Worm (Caenorhabditis elegans) whole organism, L4 larva: ENCODE results near the gene F54F2.6.

ENCODE experiments used
- F26F4.8 ChIP-seq: fragments of 200-800 bp; sonication (Bioruptor generic); conservative IDR thresholded peaks from 2 replicates; pipeline ENCODE4 v1.3.6; 2022; ENCODE audit warnings: missing genetic modification characterization, missing compliant biosample characterization
- F44E2.7 ChIP-seq: fragments of 200-800 bp; sonication (Bioruptor generic); IDR thresholded peaks from 2 replicates; pipeline ENCODE4 v2.1.2; 2022; ENCODE audit warnings: missing genetic modification characterization, missing compliant biosample characterization
- F49E8.2 ChIP-seq: sonication (generic microtip); optimal IDR thresholded peaks from 2 replicates; lab custom pipeline; 2016; ENCODE audit warnings: missing compliant biosample characterization, mild to moderate bottlenecking, missing genetic modification characterization, borderline replicate concordance
- T20F7.1 ChIP-seq: fragments of 200-800 bp; sonication (Bioruptor generic); optimal IDR thresholded peaks from 2 replicates; lab custom pipeline; 2018; ENCODE audit warnings: mild to moderate bottlenecking, missing genetic modification characterization, missing compliant biosample characterization
- Y105C5A.15 ChIP-seq: fragments of 200-800 bp; sonication (Bioruptor generic); IDR thresholded peaks from 2 replicates; pipeline ENCODE4 v1.3.6; 2022; ENCODE audit warnings: missing genetic modification characterization, missing compliant biosample characterization
- Y75B8A.6 ChIP-seq: fragments of 200-800 bp; sonication (Bioruptor generic); IDR thresholded peaks from 2 replicates; pipeline ENCODE4 v1.3.6; 2022; ENCODE audit warnings: missing genetic modification reagents, missing genetic modification characterization, missing compliant biosample characterization
- aha-1 ChIP-seq: fragments of 150-350 bp; peaks from one replicate; lab custom pipeline; 2014; ENCODE audit warnings: missing biosample characterization, missing genetic modification characterization
- arid-1 ChIP-seq: fragments of 200-800 bp; sonication (Bioruptor generic); conservative IDR thresholded peaks from 2 replicates; pipeline ENCODE4 v1.3.6; 2022; ENCODE audit warnings: missing genetic modification reagents, missing genetic modification characterization, missing compliant biosample characterization
- ceh-20 ChIP-seq: fragments of 200-800 bp; sonication (Bioruptor generic); IDR thresholded peaks from 2 replicates; pipeline ENCODE4 v1.3.6; 2022; ENCODE audit warnings: missing genetic modification reagents, missing genetic modification characterization, missing compliant biosample characterization
- ceh-32 ChIP-seq: sonication (generic microtip); optimal IDR thresholded peaks from 2 replicates; lab custom pipeline; 2016; ENCODE audit warnings: mild to moderate bottlenecking, missing genetic modification characterization, missing compliant biosample characterization; ENCODE audit not compliant: poor library complexity
- ceh-62 ChIP-seq: sonication (generic microtip); optimal IDR thresholded peaks from 2 replicates; lab custom pipeline; 2017; ENCODE audit warnings: missing biosample characterization, missing genetic modification characterization
- ctbp-1 ChIP-seq: fragments of 200-800 bp; sonication (Bioruptor generic); IDR thresholded peaks from 2 replicates; pipeline ENCODE4 v1.3.6; 2022; ENCODE audit warnings: missing genetic modification reagents, missing genetic modification characterization, missing compliant biosample characterization
- daf-16 ChIP-seq, 3 experiments: sonication (generic microtip); optimal IDR thresholded peaks; 2 replicates each; lab custom pipeline; 2016 to 2017; ENCODE audit warnings: missing genetic modification characterization in 3 of 3, missing genetic modification reagents in 3 of 3, mild to moderate bottlenecking in 2 of 3, missing compliant biosample characterization in 2 of 3, missing biosample characterization in 1 of 3, moderate library complexity in 1 of 3
- dmd-6 ChIP-seq: fragments of 200-800 bp; sonication (Bioruptor generic); IDR thresholded peaks from 2 replicates; pipeline ENCODE4 v1.3.6; 2022; ENCODE audit warnings: missing genetic modification reagents, missing genetic modification characterization, missing compliant biosample characterization
- dmd-9 ChIP-seq: fragments of 200-800 bp; sonication (Bioruptor generic); IDR thresholded peaks from 2 replicates; pipeline ENCODE4 v1.3.6; 2022; ENCODE audit warnings: missing genetic modification reagents, missing genetic modification characterization, missing compliant biosample characterization
- dpl-1 ChIP-seq: fragments of 150-350 bp; optimal IDR thresholded peaks from 2 replicates; lab custom pipeline; 2014; ENCODE audit warnings: missing biosample characterization, missing genetic modification reagents, missing genetic modification characterization
- duxl-1 ChIP-seq: sonication (generic microtip); optimal IDR thresholded peaks from 2 replicates; lab custom pipeline; 2016; ENCODE audit warnings: mild to moderate bottlenecking, missing genetic modification characterization, moderate library complexity, missing compliant biosample characterization; ENCODE audit not compliant: poor library complexity
- dve-1 ChIP-seq: sonication (generic microtip); optimal IDR thresholded peaks from 2 replicates; lab custom pipeline; 2017; ENCODE audit warnings: antibody characterized with exemption, mild to moderate bottlenecking, missing genetic modification characterization, missing compliant biosample characterization; ENCODE audit not compliant: insufficient read depth
- egl-43 ChIP-seq: fragments of 200-800 bp; sonication (Bioruptor generic); IDR thresholded peaks from 2 replicates; pipeline ENCODE4 v1.3.6; 2022; ENCODE audit warnings: missing genetic modification reagents, missing genetic modification characterization, missing compliant biosample characterization
- hif-1 ChIP-seq, 2 experiments: sonication (generic microtip); optimal IDR thresholded peaks; 2 replicates each; lab custom pipeline; 2016 to 2017; ENCODE audit warnings: missing compliant biosample characterization in 2 of 2, missing genetic modification characterization in 2 of 2, missing genetic modification reagents in 2 of 2, missing genotype in 2 of 2, mild to moderate bottlenecking in 1 of 2
- hlh-11 ChIP-seq: fragments of 200-800 bp; sonication (Bioruptor generic); optimal IDR thresholded peaks from 2 replicates; lab custom pipeline; 2018; ENCODE audit warnings: mild to moderate bottlenecking, missing genetic modification characterization, missing compliant biosample characterization
- hlh-30 ChIP-seq: sonication (generic microtip); optimal IDR thresholded peaks from 2 replicates; lab custom pipeline; 2017; ENCODE audit warnings: antibody characterized with exemption, mild to moderate bottlenecking, missing genetic modification characterization, missing compliant biosample characterization; ENCODE audit not compliant: insufficient read depth
- hmg-1.1 ChIP-seq: fragments of 200-800 bp; sonication (Bioruptor generic); IDR thresholded peaks from 2 replicates; pipeline ENCODE4 v1.3.6; 2022; ENCODE audit warnings: missing genetic modification reagents, missing genetic modification characterization, missing compliant biosample characterization
- lin-1 ChIP-seq: fragments of 200-800 bp; sonication (Bioruptor generic); IDR thresholded peaks from 2 replicates; pipeline ENCODE4 v1.3.6; 2022; ENCODE audit warnings: missing genetic modification reagents, missing genetic modification characterization, missing compliant biosample characterization
- lin-13 ChIP-seq: fragments of 150-350 bp; optimal IDR thresholded peaks from 2 replicates; lab custom pipeline; 2014; ENCODE audit warnings: missing biosample characterization, missing genetic modification reagents, missing genetic modification characterization
- lin-39 ChIP-seq: fragments of 150-350 bp; optimal IDR thresholded peaks from 2 replicates; lab custom pipeline; 2014; ENCODE audit warnings: missing biosample characterization, missing genetic modification reagents, missing genetic modification characterization
- lsy-2 ChIP-seq, 2 experiments: fragments of 150-350 bp in 1 of 2; sonication (generic microtip) in 1 of 2; optimal IDR thresholded peaks; 2 replicates each; lab custom pipeline; 2014 to 2017; ENCODE audit warnings: missing biosample characterization in 2 of 2, missing genetic modification characterization in 2 of 2
- madf-9 ChIP-seq: fragments of 200-800 bp; sonication (Bioruptor generic); conservative IDR thresholded peaks from 2 replicates; pipeline ENCODE4 v1.3.6; 2022; ENCODE audit warnings: missing genetic modification reagents, missing genetic modification characterization, missing compliant biosample characterization
- mdl-1 ChIP-seq, 2 experiments: fragments of 150-350 bp in 1 of 2; sonication (generic microtip) in 1 of 2; optimal IDR thresholded peaks; 2 replicates each; lab custom pipeline; 2014 to 2017; ENCODE audit warnings: missing biosample characterization in 2 of 2, missing genetic modification characterization in 2 of 2
- mep-1 ChIP-seq: fragments of 150-350 bp; sonication (generic microtip); optimal IDR thresholded peaks from 3 replicates; lab custom pipeline; 2014; ENCODE audit warnings: missing biosample characterization, missing genetic modification characterization
- mes-2 ChIP-seq: sonication (generic microtip); optimal IDR thresholded peaks from 2 replicates; lab custom pipeline; 2016; ENCODE audit warnings: missing genotype, mild to moderate bottlenecking, missing genetic modification characterization, missing compliant biosample characterization; ENCODE audit not compliant: poor library complexity, severe bottlenecking
- mxl-2 ChIP-seq: fragments of 200-800 bp; sonication (Bioruptor generic); conservative IDR thresholded peaks from 2 replicates; pipeline ENCODE4 v1.3.6; 2022; ENCODE audit warnings: missing genetic modification reagents, missing genetic modification characterization, missing compliant biosample characterization
- mxl-3 ChIP-seq: fragments of 200-800 bp; sonication (Bioruptor generic); optimal IDR thresholded peaks from 2 replicates; lab custom pipeline; 2018; ENCODE audit warnings: mild to moderate bottlenecking, missing genetic modification characterization, missing compliant biosample characterization
- nhr-11 ChIP-seq: fragments of 150-350 bp; optimal IDR thresholded peaks from 2 replicates; lab custom pipeline; 2014; ENCODE audit warnings: missing biosample characterization, missing genetic modification characterization
- nhr-28 ChIP-seq: fragments of 150-350 bp; optimal IDR thresholded peaks from 2 replicates; lab custom pipeline; 2014; ENCODE audit warnings: missing biosample characterization, missing genetic modification characterization
- nhr-42 ChIP-seq: fragments of 200-800 bp; sonication (Bioruptor generic); IDR thresholded peaks from 2 replicates; pipeline ENCODE4 v1.3.6; 2022; ENCODE audit warnings: missing genetic modification characterization, missing compliant biosample characterization
- nhr-76 ChIP-seq: fragments of 150-350 bp; optimal IDR thresholded peaks from 2 replicates; lab custom pipeline; 2014; ENCODE audit warnings: missing biosample characterization, missing genetic modification characterization
- nhr-77 ChIP-seq: fragments of 150-350 bp; optimal IDR thresholded peaks from 2 replicates; lab custom pipeline; 2014; ENCODE audit warnings: missing biosample characterization, missing genetic modification characterization
- pha-4 ChIP-seq, 2 experiments: fragments of 150-350 bp in 1 of 2; fragments of 200-800 bp in 1 of 2; sonication (Bioruptor generic) in 1 of 2; IDR thresholded peaks in 1 of 2; optimal IDR thresholded peaks in 1 of 2; 2 replicates each; pipeline versions ENCODE4 v1.3.6 to Lab custom; 2014 to 2022; ENCODE audit warnings: missing genetic modification characterization in 2 of 2, missing genetic modification reagents in 2 of 2, missing biosample characterization in 1 of 2, missing compliant biosample characterization in 1 of 2
- php-3 ChIP-seq: fragments of 200-800 bp; sonication (Bioruptor generic); IDR thresholded peaks from 2 replicates; pipeline ENCODE4 v1.3.6; 2022; ENCODE audit warnings: missing genetic modification reagents, missing genetic modification characterization, missing compliant biosample characterization
- rbr-2 ChIP-seq: sonication (generic microtip); optimal IDR thresholded peaks from 2 replicates; lab custom pipeline; 2016; ENCODE audit warnings: missing genotype, missing genetic modification characterization, missing compliant biosample characterization
- sdz-12 ChIP-seq: fragments of 200-800 bp; sonication (Bioruptor generic); optimal IDR thresholded peaks from 2 replicates; lab custom pipeline; 2018; ENCODE audit warnings: mild to moderate bottlenecking, missing genetic modification characterization, missing compliant biosample characterization
- spr-1 ChIP-seq: sonication (generic microtip); optimal IDR thresholded peaks from 2 replicates; lab custom pipeline; 2016; ENCODE audit warnings: mild to moderate bottlenecking, missing genetic modification characterization, missing compliant biosample characterization
- tra-1 ChIP-seq: fragments of 200-800 bp; sonication (Bioruptor generic); IDR thresholded peaks from 2 replicates; pipeline ENCODE4 v1.3.6; 2022; ENCODE audit warnings: missing genetic modification reagents, missing genetic modification characterization, missing compliant biosample characterization
- unc-130 ChIP-seq: sonication (generic microtip); optimal IDR thresholded peaks from 2 replicates; lab custom pipeline; 2016; ENCODE audit warnings: missing genetic modification reagents, missing genetic modification characterization, missing compliant biosample characterization
- unc-62 ChIP-seq, 3 experiments: fragments of 150-350 bp in 1 of 3; sonication (generic microtip); optimal IDR thresholded peaks in 2 of 3; peaks in 1 of 3; 1 replicate in 1 of 3; 2 replicates in 2 of 3; lab custom pipeline; 2014 to 2017; ENCODE audit warnings: missing biosample characterization in 3 of 3, missing genetic modification characterization in 3 of 3, missing genetic modification reagents in 3 of 3, missing genotype in 1 of 3
- vab-7 ChIP-seq: fragments of 200-800 bp; sonication (Bioruptor generic); IDR thresholded peaks from 2 replicates; pipeline ENCODE4 v1.3.6; 2022; ENCODE audit warnings: missing genetic modification reagents, missing genetic modification characterization, missing compliant biosample characterization
- zip-11 ChIP-seq: fragments of 200-800 bp; sonication (Bioruptor generic); IDR thresholded peaks from 2 replicates; pipeline ENCODE4 v1.3.6; 2022; ENCODE audit warnings: missing genetic modification characterization, missing compliant biosample characterization

Gene F54F2.6

DNA sequence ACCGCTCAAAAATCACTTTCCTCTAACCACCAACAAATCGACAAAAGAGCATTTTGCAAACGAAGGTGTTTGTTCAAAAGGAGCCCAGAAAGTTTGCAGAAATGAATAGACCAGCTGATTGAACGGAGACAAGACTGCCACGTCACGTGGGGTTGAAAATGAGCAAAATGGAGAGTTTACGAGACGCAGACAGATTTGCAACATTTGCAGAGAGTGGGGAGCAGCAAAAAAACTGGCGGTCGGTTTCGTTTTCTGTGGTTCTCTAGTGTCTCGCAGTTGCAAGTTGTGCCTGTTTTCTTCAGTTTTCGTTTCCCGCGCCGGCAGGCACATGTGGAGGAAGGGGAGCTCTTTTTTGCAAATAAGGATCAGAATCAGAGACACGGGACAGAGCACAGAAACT is 15.1 kb downstream of the F54F2.6 start:
- peak; percentile 47 for TF ChIP-seq mxl-3 (GFP tag; lab: Kevin White, UChicago)
- TF ChIP-seq dve-1 (tag; lab: Kevin White, UChicago), result peak; percentile 63
- peak; percentile 29 for TF ChIP-seq mes-2 (tag; lab: Kevin White, UChicago)
- TF ChIP-seq sdz-12 (GFP tag; lab: Kevin White, UChicago), result no peak
- TF ChIP-seq dmd-6 (GFP tag; lab: Robert Waterston, UW), result peak; percentile 81
- TF ChIP-seq arid-1, result no peak
- no peak; the same call in 1 of the 2 replicates for TF ChIP-seq pha-4 (GFP tag; IDR thresholded peaks at IDR 0.05; lab: Robert Waterston, UW)
- no peak for TF ChIP-seq pha-4 (tag; optimal IDR thresholded peaks at IDR 0.05; lab: Kevin White, UChicago)
- no peak for TF ChIP-seq nhr-42
- TF ChIP-seq F49E8.2, result no peak
- TF ChIP-seq mdl-1 (tag; optimal IDR thresholded peaks at IDR 0.05; lab: Kevin White, UChicago), result peak; percentile 2 to 95
- no peak for TF ChIP-seq lin-13 (GFP tag; lab: Kevin White, UChicago)
- TF ChIP-seq unc-62 (GFP tag; optimal IDR thresholded peaks at IDR 0.05 in 1 of 2; lab: Kevin White, UChicago), result peak in 1 of 2 experiments; percentile 62
- TF ChIP-seq unc-62 (tag; optimal IDR thresholded peaks at IDR 0.05; lab: Kevin White, UChicago), result no peak
- peak; percentile 22 for TF ChIP-seq duxl-1
- TF ChIP-seq zip-11 (GFP tag; lab: Robert Waterston, UW), result no peak
- no peak for TF ChIP-seq T20F7.1 (GFP tag; lab: Kevin White, UChicago)
- no peak for TF ChIP-seq Y105C5A.15 (GFP tag; lab: Robert Waterston, UW)
- no peak for TF ChIP-seq spr-1 (tag; lab: Kevin White, UChicago)
- no peak for TF ChIP-seq nhr-76
- TF ChIP-seq nhr-28 (tag; lab: Kevin White, UChicago), result peak; percentile 78
- TF ChIP-seq daf-16 (GFP tag; optimal IDR thresholded peaks at IDR 0.05; lab: Kevin White, UChicago), result no peak
- no peak for TF ChIP-seq daf-16 (tag; optimal IDR thresholded peaks at IDR 0.05; lab: Kevin White, UChicago)
- TF ChIP-seq tra-1 (GFP tag; lab: Robert Waterston, UW), result 0 out of 2 replicates have a peak, but pooled peaks have one; percentile 33
- no peak for TF ChIP-seq dmd-9 (GFP tag; lab: Robert Waterston, UW)
- TF ChIP-seq hlh-11, result peak; percentile 86
- no peak for TF ChIP-seq lin-39 (tag; lab: Kevin White, UChicago)
- no peak for TF ChIP-seq madf-9 (GFP tag; lab: Robert Waterston, UW)
- TF ChIP-seq mxl-2 (GFP tag; lab: Robert Waterston, UW), result no peak
- TF ChIP-seq unc-130 (GFP tag; lab: Kevin White, UChicago), result no peak
- peak; percentile 56 for TF ChIP-seq mep-1 (tag; lab: Kevin White, UChicago)
- peak; percentile 64 for TF ChIP-seq nhr-11 (tag; lab: Kevin White, UChicago)
- no peak for TF ChIP-seq php-3 (GFP tag; lab: Robert Waterston, UW)
- peak; percentile 92 for TF ChIP-seq hlh-30 (tag; lab: Kevin White, UChicago)
- peak in 1 of 2 experiments; percentile 48 for TF ChIP-seq hif-1 (tag; optimal IDR thresholded peaks at IDR 0.05; lab: Kevin White, UChicago)
- TF ChIP-seq hmg-1.1 (GFP tag; lab: Robert Waterston, UW), result peak; percentile 56
- TF ChIP-seq nhr-77 (tag; lab: Kevin White, UChicago), result peak; percentile 78
- TF ChIP-seq ctbp-1 (GFP tag; lab: Robert Waterston, UW), result no peak
- no peak for TF ChIP-seq ceh-62 (tag; lab: Kevin White, UChicago)
- TF ChIP-seq lin-1, result no peak
- 0 out of 2 replicates have a peak, but pooled peaks have one; percentile 10 for TF ChIP-seq vab-7 (GFP tag; lab: Robert Waterston, UW)
- no peak for TF ChIP-seq F26F4.8
- no peak for TF ChIP-seq Y75B8A.6
- TF ChIP-seq aha-1 (tag; lab: Kevin White, UChicago), result peak; percentile 96
- no peak for TF ChIP-seq ceh-32 (tag; lab: Kevin White, UChicago)
- peak; percentile 64; the same call in 1 of the 2 replicates for TF ChIP-seq F44E2.7
- 0 out of 2 replicates have a peak, but pooled peaks have one; percentile 62 for TF ChIP-seq egl-43 (GFP tag; lab: Robert Waterston, UW)
- peak; percentile 38 for TF ChIP-seq rbr-2 (tag; lab: Kevin White, UChicago)
- TF ChIP-seq dpl-1 (GFP tag; lab: Kevin White, UChicago), result peak; percentile 31
- TF ChIP-seq ceh-20 (GFP tag; lab: Robert Waterston, UW), result peak; percentile 76; the same call in 1 of the 2 replicates
- TF ChIP-seq lsy-2 (tag; optimal IDR thresholded peaks at IDR 0.05; lab: Kevin White, UChicago), result peak in 1 of 2 experiments; percentile 63
